Fruit fly (Drosophila melanogaster): ENCODE data around the gene CG44521.

dm6 chr3L:5751417-5751739 is 38.2 kb downstream of the CG44521 start:
- no peak for TF ChIP-seq CG8478 (optimal IDR thresholded peaks at IDR 0.05)
- no peak for TF ChIP-seq CG4854 (GFP tag; optimal IDR thresholded peaks at IDR 0.05)
- no peak for TF ChIP-seq Six4 (GFP tag; optimal IDR thresholded peaks at IDR 0.05)
- no peak for TF ChIP-seq Tbp (GFP tag; optimal IDR thresholded peaks at IDR 0.05)
- no peak for TF ChIP-seq CG8388 (GFP tag; optimal IDR thresholded peaks at IDR 0.05)
- TF ChIP-seq CG4360 (GFP tag; IDR thresholded peaks at IDR 0.05): no peak
- no peak for TF ChIP-seq Vsx1 (GFP tag; optimal IDR thresholded peaks at IDR 0.05)
- no peak for TF ChIP-seq klu (GFP tag; IDR thresholded peaks at IDR 0.05)

Measured in whole organism, embryonic.